Fruit fly (Drosophila melanogaster) Kc167 (cell line): ENCODE results near the gene Sras.

Source experiments
- Sin3A ChIP-seq: fragments of >200 bp; optimal IDR thresholded peaks from 2 replicates; lab custom pipeline; 2018; ENCODE audit warnings: missing external identifiers
- h ChIP-seq: fragments of >200 bp; optimal IDR thresholded peaks from 3 replicates; lab custom pipeline; 2018; ENCODE audit warnings: missing external identifiers
- psq ChIP-seq: fragments of >200 bp; optimal IDR thresholded peaks from 2 replicates; lab custom pipeline; 2017; ENCODE audit warnings: missing external identifiers

- TF ChIP-seq h (lab: Kevin White, UChicago) (no peak), Sin3A (lab: Kevin White, UChicago) (no peak), psq (lab: Kevin White, UChicago) (no peak)
These were observed 6.2 kb downstream of the Sras start for dm6 chr3L:5569724-5570123.
